Fruit fly (Drosophila melanogaster): ENCODE data around the gene Cf2.
A peak's percentile ranks its signal among the peaks of the same experiment; 100 is the strongest.

The Cf2 gene

DNA sequence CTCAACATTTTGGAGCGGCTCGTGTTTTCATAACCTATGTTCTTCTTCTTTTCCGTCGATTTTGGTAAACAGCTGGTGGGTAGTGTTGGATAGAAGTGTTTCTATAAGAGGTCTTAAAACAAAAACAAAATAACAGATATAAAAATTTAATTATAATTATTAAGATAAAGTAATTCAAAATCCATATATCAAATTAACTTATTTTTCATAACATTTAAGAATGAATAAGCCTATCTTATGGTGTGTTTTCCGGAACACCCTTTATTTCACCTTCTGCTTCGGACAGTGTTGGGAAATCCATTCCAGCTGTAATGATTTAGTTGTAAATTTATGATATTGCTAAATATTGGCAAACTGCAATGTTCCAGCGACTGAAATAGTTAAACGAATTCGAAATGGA lies 32.6 kb downstream of the Cf2 start, which contains the start of the genes mRpS2 and Mon1 (continued):
- TF ChIP-seq lbe (GFP tag; optimal IDR thresholded peaks at IDR 0.05) (peak; percentile 86), Poxn (GFP tag; IDR thresholded peaks at IDR 0.05) (peak; percentile 82), CG17328 (GFP tag; IDR thresholded peaks at IDR 0.05) (peak; percentile 97), CG16815 (GFP tag; optimal IDR thresholded peaks at IDR 0.05) (peak; percentile 83), row (GFP tag; IDR thresholded peaks at IDR 0.05) (peak; percentile 96), corto (GFP tag; optimal IDR thresholded peaks at IDR 0.05) (peak; percentile 59), C15 (GFP tag; IDR thresholded peaks at IDR 0.05) (peak; percentile 88), gsb (GFP tag; IDR thresholded peaks at IDR 0.05) (peak; percentile 95), Bteb2 (GFP tag; optimal IDR thresholded peaks at IDR 0.05) (peak; percentile 70), Nf-YC (tag; optimal IDR thresholded peaks at IDR 0.05) (peak; percentile 84), Fer2 (tag; optimal IDR thresholded peaks at IDR 0.05) (peak; percentile 93), CG9437 (GFP tag; optimal IDR thresholded peaks at IDR 0.05) (peak; percentile 90), fd64A (GFP tag; optimal IDR thresholded peaks at IDR 0.05) (peak; percentile 37), CG9932 (GFP tag; IDR thresholded peaks at IDR 0.05) (peak; percentile 98), Ada2b (GFP tag; IDR thresholded peaks at IDR 0.05) (peak; percentile 95), B-H1 (GFP tag; IDR thresholded peaks at IDR 0.05) (peak; percentile 96), wdn (GFP tag; IDR thresholded peaks at IDR 0.05) (peak; percentile 92), GATAe (GFP tag; conservative IDR thresholded peaks at IDR 0.05) (peak; percentile 91), wek (GFP tag; optimal IDR thresholded peaks at IDR 0.05) (peak; percentile 79), CG3995 (GFP tag; optimal IDR thresholded peaks at IDR 0.05) (peak; percentile 56), ems (GFP tag; optimal IDR thresholded peaks at IDR 0.05) (peak; percentile 83), chm (GFP tag; IDR thresholded peaks at IDR 0.05) (peak; percentile 71), run (tag; optimal IDR thresholded peaks at IDR 0.05) (peak; percentile 79), vfl (GFP tag; optimal IDR thresholded peaks at IDR 0.05) (peak; percentile 79), CG10565 (GFP tag; optimal IDR thresholded peaks at IDR 0.05) (peak; percentile 3), CG15514 (GFP tag; optimal IDR thresholded peaks at IDR 0.05) (peak; percentile 93), CG1233 (GFP tag; optimal IDR thresholded peaks at IDR 0.05) (peak; percentile 94), bab2 (GFP tag; optimal IDR thresholded peaks at IDR 0.05) (peak; percentile 83), D (optimal IDR thresholded peaks at IDR 0.05) (no peak), D (GFP tag; optimal IDR thresholded peaks at IDR 0.05) (peak; percentile 87), CG12155 (GFP tag; optimal IDR thresholded peaks at IDR 0.05) (peak; percentile 95), Adf1 (GFP tag; IDR thresholded peaks at IDR 0.05) (peak; percentile 78), CG7786 (GFP tag; optimal IDR thresholded peaks at IDR 0.05) (peak; percentile 78), BtbVII (GFP tag; optimal IDR thresholded peaks at IDR 0.05) (peak; percentile 93), Ets65A (GFP tag) (peak; percentile 98), CTCF (GFP tag; optimal IDR thresholded peaks at IDR 0.05) (peak; percentile 37), sqz (GFP tag; optimal IDR thresholded peaks at IDR 0.05) (peak; percentile 69), CG7745 (tag; optimal IDR thresholded peaks at IDR 0.05) (no peak), CG17829 (tag; optimal IDR thresholded peaks at IDR 0.05) (peak; percentile 97), CG30020 (tag; optimal IDR thresholded peaks at IDR 0.05) (peak; percentile 81), Awh (GFP tag; IDR thresholded peaks at IDR 0.05) (peak; percentile 98), dpn (GFP tag; optimal IDR thresholded peaks at IDR 0.05) (peak; percentile 85 to 96), CG4424 (GFP tag; optimal IDR thresholded peaks at IDR 0.05) (peak; percentile 95), dysf (GFP tag; IDR thresholded peaks at IDR 0.05) (peak; percentile 94), CG6654 (GFP tag; optimal IDR thresholded peaks at IDR 0.05) (peak; percentile 61), CG10959 (GFP tag; IDR thresholded peaks at IDR 0.05) (peak; percentile 83), Usf (GFP tag; optimal IDR thresholded peaks at IDR 0.05) (peak; percentile 75), dan (GFP tag; IDR thresholded peaks at IDR 0.05) (no peak), Lpt (GFP tag; optimal IDR thresholded peaks at IDR 0.05) (no peak), CG11456 (GFP tag; IDR thresholded peaks at IDR 0.05) (peak; percentile 97), CG15073 (GFP tag; optimal IDR thresholded peaks at IDR 0.05) (peak; percentile 63), Hmr (GFP tag; optimal IDR thresholded peaks at IDR 0.05) (peak; percentile 97), Gsc (GFP tag; IDR thresholded peaks at IDR 0.05) (peak; percentile 62)
